Fruit fly (Drosophila melanogaster): ENCODE data around the gene CG42354.
A peak's percentile ranks its signal among the peaks of the same experiment; 100 is the strongest.

The CG42354 gene

DNA sequence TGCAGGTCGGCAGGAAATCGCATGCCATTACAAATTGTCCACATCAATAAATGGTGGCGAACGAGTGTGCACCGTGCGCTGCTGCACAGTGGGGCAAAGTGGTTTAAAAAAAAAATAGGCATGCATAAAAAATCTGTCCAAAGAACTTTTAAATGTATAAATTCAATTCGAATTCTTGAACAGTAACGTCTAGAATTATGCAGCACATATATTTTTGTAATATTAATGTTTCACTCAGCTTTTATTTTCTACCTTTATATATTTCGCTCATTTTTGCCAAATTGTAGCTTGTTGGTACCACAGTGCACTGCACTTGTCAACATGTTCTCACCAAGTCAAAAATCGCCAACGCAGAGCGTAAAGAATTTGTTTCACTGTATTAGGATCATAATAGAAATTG lies 34.3 kb upstream of the CG42354 start (continued):
- TF ChIP-seq Dip3 (GFP tag; optimal IDR thresholded peaks at IDR 0.05): no peak
- peak; percentile 26 for TF ChIP-seq Elba2 (GFP tag; optimal IDR thresholded peaks at IDR 0.05)
- TF ChIP-seq CG11093 (GFP tag; IDR thresholded peaks at IDR 0.05): no peak
- peak; percentile 23; the same call in 1 of the 2 replicates for TF ChIP-seq Xrp1 (GFP tag; IDR thresholded peaks at IDR 0.05)
- TF ChIP-seq CG30403 (GFP tag; optimal IDR thresholded peaks at IDR 0.05): no peak
- no peak for TF ChIP-seq CG10462 (GFP tag; optimal IDR thresholded peaks at IDR 0.05)
- no peak for TF ChIP-seq CG12659 (GFP tag; optimal IDR thresholded peaks at IDR 0.05)
- TF ChIP-seq CrebB (tag; optimal IDR thresholded peaks at IDR 0.05): no peak
- no peak for TF ChIP-seq HLHmδ (GFP tag; optimal IDR thresholded peaks at IDR 0.05)
- no peak for TF ChIP-seq Eip74EF (GFP tag; optimal IDR thresholded peaks at IDR 0.05)
- TF ChIP-seq Xbp1 (GFP tag; optimal IDR thresholded peaks at IDR 0.05): no peak
- TF ChIP-seq CG8924 (tag; optimal IDR thresholded peaks at IDR 0.05): no peak
- TF ChIP-seq hb (GFP tag; IDR thresholded peaks at IDR 0.05; ENCODE audit: partially characterized antibody): no peak
- peak; percentile 39 for TF ChIP-seq Drgx (GFP tag; IDR thresholded peaks at IDR 0.05)
- TF ChIP-seq sens (GFP tag): peak; percentile 85
- no peak for TF ChIP-seq ara (GFP tag; IDR thresholded peaks at IDR 0.05)
- no peak for TF ChIP-seq tup (GFP tag; optimal IDR thresholded peaks at IDR 0.05)
- TF ChIP-seq toy (GFP tag; IDR thresholded peaks at IDR 0.05): no peak
- TF ChIP-seq CG4404 (GFP tag; IDR thresholded peaks at IDR 0.05): 0 out of 2 replicates have a peak, but pooled peaks have one; percentile 25
- TF ChIP-seq lola (GFP tag; optimal IDR thresholded peaks at IDR 0.05): peak in 1 of 3 experiments; percentile 30
- TF ChIP-seq gem (tag; optimal IDR thresholded peaks at IDR 0.05): peak; percentile 36
- TF ChIP-seq dmrt11E (tag; optimal IDR thresholded peaks at IDR 0.05): peak; percentile 34
- no peak for TF ChIP-seq CG30431 (GFP tag; optimal IDR thresholded peaks at IDR 0.05)

DNA sequence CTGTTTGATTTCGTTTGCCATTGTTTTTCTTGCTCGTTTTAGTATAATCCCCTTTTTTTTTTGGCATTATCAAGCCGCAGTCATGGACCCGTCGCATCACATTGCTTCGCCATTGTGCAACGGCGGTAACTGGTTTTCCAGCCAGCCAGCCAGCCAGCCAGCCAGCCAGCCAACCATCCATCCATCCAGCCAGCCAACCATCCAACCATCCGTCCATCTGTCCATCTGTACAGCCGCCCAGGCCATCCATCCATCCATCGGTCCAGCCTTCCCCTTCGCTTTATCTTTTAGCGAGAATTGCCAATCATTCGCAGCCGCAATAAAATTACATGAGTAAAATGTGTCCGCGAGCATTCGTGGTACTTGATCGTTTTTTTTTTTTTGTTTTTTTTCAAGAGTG lies 31.2 kb upstream of the CG42354 start:
- TF ChIP-seq so (GFP tag; IDR thresholded peaks at IDR 0.05) (no peak), CG34376 (GFP tag; optimal IDR thresholded peaks at IDR 0.05) (no peak), CG8281 (tag; optimal IDR thresholded peaks at IDR 0.05) (peak; percentile 97)

- TF ChIP-seq eyg (GFP tag; optimal IDR thresholded peaks at IDR 0.05): no peak
- TF ChIP-seq Stat92E (GFP tag; optimal IDR thresholded peaks at IDR 0.05): no peak
- peak; percentile 83 for TF ChIP-seq Hr39 (optimal IDR thresholded peaks at IDR 0.05)
- TF ChIP-seq bab2 (GFP tag; optimal IDR thresholded peaks at IDR 0.05): no peak
- TF ChIP-seq NC2β (GFP tag; optimal IDR thresholded peaks at IDR 0.05): no peak
- TF ChIP-seq CG12071 (GFP tag; optimal IDR thresholded peaks at IDR 0.05): no peak
- TF ChIP-seq Ptx1 (GFP tag; IDR thresholded peaks at IDR 0.05): no peak
- 0 out of 2 replicates have a peak, but pooled peaks have one; percentile 12 for TF ChIP-seq crol (GFP tag; IDR thresholded peaks at IDR 0.05)
- TF ChIP-seq HHEX (GFP tag; optimal IDR thresholded peaks at IDR 0.05): no peak
Observed at dm6 chrX:16135391-16135790, 30.6 kb upstream of the CG42354 start.

dm6 chrX:16124236-16124635 lies 19.5 kb upstream of the CG42354 start:
- TF ChIP-seq CG3847 (GFP tag; IDR thresholded peaks at IDR 0.05) (no peak), CG5180 (GFP tag; optimal IDR thresholded peaks at IDR 0.05) (no peak), CG13894 (tag; optimal IDR thresholded peaks at IDR 0.05) (peak; percentile 21), Stat92E (GFP tag; optimal IDR thresholded peaks at IDR 0.05) (no peak), lilli (GFP tag; optimal IDR thresholded peaks at IDR 0.05) (no peak), Meics (GFP tag; optimal IDR thresholded peaks at IDR 0.05) (no peak), grn (GFP tag; optimal IDR thresholded peaks at IDR 0.05) (peak; percentile 72), br (optimal IDR thresholded peaks at IDR 0.05) (no peak), cg (GFP tag; optimal IDR thresholded peaks at IDR 0.05) (peak; percentile 35), ab (GFP tag; optimal IDR thresholded peaks at IDR 0.05) (no peak), Deaf1 (tag; optimal IDR thresholded peaks at IDR 0.05) (peak; percentile 87)
